Fruit fly (Drosophila melanogaster): ENCODE data around the gene Mp.

- TF ChIP-seq Abd-B (GFP tag; optimal IDR thresholded peaks at IDR 0.05) (no peak), Mio (GFP tag; optimal IDR thresholded peaks at IDR 0.05) (no peak), Jra (GFP tag; optimal IDR thresholded peaks at IDR 0.05) (no peak)
These were observed 18.1 kb upstream of the Mp start for dm6 chr3L:6980553-6980952.
